Worm (Caenorhabditis elegans): ENCODE results near the gene Y56A3A.28.

ce11 chrIII:11951111-11951510 is 20.1 kb downstream of the Y56A3A.28 start:
- TF ChIP-seq pha-4 (tag; optimal IDR thresholded peaks at IDR 0.05) (no peak), egrh-3 (GFP tag; IDR thresholded peaks at IDR 0.05) (peak; percentile 79; the same call in 1 of the 2 replicates), sea-2 (GFP tag; IDR thresholded peaks at IDR 0.05) (no peak), cebp-1 (GFP tag; IDR thresholded peaks at IDR 0.05) (no peak), cebp-1 (tag; optimal IDR thresholded peaks at IDR 0.05) (no peak), madf-8 (GFP tag; conservative IDR thresholded peaks at IDR 0.05) (no peak), mes-4 (tag; optimal IDR thresholded peaks at IDR 0.05) (no peak)

Measured in whole organism, young adult.